Worm (Caenorhabditis elegans) whole organism, L4 larva: ENCODE results near the gene Y49E10.16.

Source experiments
- ZK546.5 ChIP-seq, 2 experiments: sonication (generic microtip); optimal IDR thresholded peaks; 2 replicates each; lab custom pipeline; 2017; ENCODE audit warnings: missing biosample characterization in 2 of 2, missing genetic modification characterization in 2 of 2
- aha-1 ChIP-seq: fragments of 150-350 bp; peaks from one replicate; lab custom pipeline; 2014; ENCODE audit warnings: missing biosample characterization, missing genetic modification characterization
- lin-1 ChIP-seq: fragments of 200-800 bp; sonication (Bioruptor generic); IDR thresholded peaks from 2 replicates; pipeline ENCODE4 v1.3.6; 2022; ENCODE audit warnings: missing genetic modification reagents, missing genetic modification characterization, missing compliant biosample characterization
- lin-13 ChIP-seq: fragments of 150-350 bp; optimal IDR thresholded peaks from 2 replicates; lab custom pipeline; 2014; ENCODE audit warnings: missing biosample characterization, missing genetic modification reagents, missing genetic modification characterization
- lin-29 ChIP-seq: fragments of 200-800 bp; sonication (Bioruptor generic); IDR thresholded peaks from 2 replicates; pipeline ENCODE4 v1.3.6; 2022; ENCODE audit warnings: missing genetic modification reagents, missing genetic modification characterization, missing compliant biosample characterization
- lsy-2 ChIP-seq, 2 experiments: fragments of 150-350 bp in 1 of 2; sonication (generic microtip) in 1 of 2; optimal IDR thresholded peaks; 2 replicates each; lab custom pipeline; 2014 to 2017; ENCODE audit warnings: missing biosample characterization in 2 of 2, missing genetic modification characterization in 2 of 2
- mdl-1 ChIP-seq, 2 experiments: fragments of 150-350 bp in 1 of 2; sonication (generic microtip) in 1 of 2; optimal IDR thresholded peaks; 2 replicates each; lab custom pipeline; 2014 to 2017; ENCODE audit warnings: missing biosample characterization in 2 of 2, missing genetic modification characterization in 2 of 2
- nhr-11 ChIP-seq: fragments of 150-350 bp; optimal IDR thresholded peaks from 2 replicates; lab custom pipeline; 2014; ENCODE audit warnings: missing biosample characterization, missing genetic modification characterization
- nhr-6 ChIP-seq: fragments of 150-350 bp; optimal IDR thresholded peaks from 2 replicates; lab custom pipeline; 2014; ENCODE audit warnings: missing biosample characterization, missing genetic modification characterization
- nhr-77 ChIP-seq: fragments of 150-350 bp; optimal IDR thresholded peaks from 2 replicates; lab custom pipeline; 2014; ENCODE audit warnings: missing biosample characterization, missing genetic modification characterization
- pha-4 ChIP-seq, 2 experiments: fragments of 150-350 bp in 1 of 2; fragments of 200-800 bp in 1 of 2; sonication (Bioruptor generic) in 1 of 2; IDR thresholded peaks in 1 of 2; optimal IDR thresholded peaks in 1 of 2; 2 replicates each; pipeline versions ENCODE4 v1.3.6 to Lab custom; 2014 to 2022; ENCODE audit warnings: missing genetic modification characterization in 2 of 2, missing genetic modification reagents in 2 of 2, missing biosample characterization in 1 of 2, missing compliant biosample characterization in 1 of 2
- saeg-2 ChIP-seq: fragments of 200-800 bp; sonication (Bioruptor generic); IDR thresholded peaks from 2 replicates; pipeline ENCODE4 v1.3.6; 2022; ENCODE audit warnings: missing genetic modification reagents, missing genetic modification characterization, missing compliant biosample characterization
- zag-1 ChIP-seq: fragments of 150-350 bp; optimal IDR thresholded peaks from 2 replicates; lab custom pipeline; 2014; ENCODE audit warnings: missing biosample characterization, missing genetic modification characterization

DNA sequence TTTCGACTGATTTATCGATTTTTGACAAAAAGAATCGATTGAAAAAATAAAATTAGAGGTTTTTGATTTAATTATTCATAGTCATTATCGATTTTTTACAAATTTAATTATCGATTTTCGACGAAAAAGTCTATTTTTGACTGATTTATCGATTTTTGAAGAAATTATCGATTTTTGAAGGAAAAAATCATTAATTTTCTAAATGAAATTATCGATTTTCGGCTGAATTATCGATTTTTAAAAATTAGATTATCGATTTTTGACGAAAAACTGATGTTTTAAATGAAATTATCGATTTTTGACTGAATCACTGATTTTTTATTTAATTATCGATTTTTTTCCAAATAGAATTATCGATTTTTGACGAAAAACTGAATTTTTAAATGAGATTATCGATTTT, 19.2 kb upstream of the Y49E10.16 start:
- TF ChIP-seq saeg-2 (GFP tag; lab: Robert Waterston, UW) (no peak), nhr-11 (tag; lab: Kevin White, UChicago) (no peak), aha-1 (tag; lab: Kevin White, UChicago) (no peak), pha-4 (GFP tag; IDR thresholded peaks at IDR 0.05; lab: Robert Waterston, UW) (no peak), pha-4 (tag; optimal IDR thresholded peaks at IDR 0.05; lab: Kevin White, UChicago) (no peak), nhr-6 (tag; lab: Kevin White, UChicago) (no peak), lsy-2 (tag; optimal IDR thresholded peaks at IDR 0.05; lab: Kevin White, UChicago) (no peak), lin-1 (no peak), nhr-77 (tag; lab: Kevin White, UChicago) (no peak), mdl-1 (tag; optimal IDR thresholded peaks at IDR 0.05; lab: Kevin White, UChicago) (no peak), zag-1 (tag; lab: Kevin White, UChicago) (no peak), lin-29 (GFP tag; lab: Robert Waterston, UW) (no peak), ZK546.5 (tag; optimal IDR thresholded peaks at IDR 0.05; lab: Kevin White, UChicago) (no peak), lin-13 (no peak)
